Worm (Caenorhabditis elegans): ENCODE measurements around the gene Y26G10.6.

ce11 chrV:17668531-17668930 is 31.2 kb upstream of the Y26G10.6 start, which contains the start of gene str-89:
- TF ChIP-seq fos-1 (tag; optimal IDR thresholded peaks at IDR 0.05) (no peak), lsy-2 (tag; optimal IDR thresholded peaks at IDR 0.05) (no peak), Y105C5A.15 (GFP tag; IDR thresholded peaks at IDR 0.05) (no peak), ceh-28 (tag; optimal IDR thresholded peaks at IDR 0.05) (no peak), ceh-82 (tag; optimal IDR thresholded peaks at IDR 0.05) (no peak), F44E2.7 (GFP tag; IDR thresholded peaks at IDR 0.05) (no peak), Y75B8A.6 (GFP tag; IDR thresholded peaks at IDR 0.05) (no peak), lin-13 (GFP tag; optimal IDR thresholded peaks at IDR 0.05) (no peak), R02D3.7 (tag; optimal IDR thresholded peaks at IDR 0.05) (no peak)
